Worm (Caenorhabditis elegans): ENCODE data around the gene Y39B6A.27.
A peak's percentile ranks its signal among the peaks of the same experiment; 100 is the strongest.

Y39B6A.27 gene

ce11 chrV:19076835-19077234 lies 45.3 kb downstream of the Y39B6A.27 start:
- TF ChIP-seq snpc-4 (tag; optimal IDR thresholded peaks at IDR 0.05), result no peak
- no peak for TF ChIP-seq unc-120 (tag; optimal IDR thresholded peaks at IDR 0.05; ENCODE audit: poor library complexity, severe bottlenecking)
- TF ChIP-seq elt-1 (tag; optimal IDR thresholded peaks at IDR 0.05; ENCODE audit: borderline replicate concordance, insufficient read depth), result no peak
- TF ChIP-seq nhr-2 (tag; optimal IDR thresholded peaks at IDR 0.05), result no peak
- no peak for TF ChIP-seq ces-1 (GFP tag; optimal IDR thresholded peaks at IDR 0.05)
- no peak for TF ChIP-seq zip-8 (tag; optimal IDR thresholded peaks at IDR 0.05)
- no peak for TF ChIP-seq ceh-39 (tag; optimal IDR thresholded peaks at IDR 0.05)
- no peak for TF ChIP-seq cnd-1 (tag; optimal IDR thresholded peaks at IDR 0.05)
- no peak for TF ChIP-seq M03D4.4 (tag; optimal IDR thresholded peaks at IDR 0.05)
- TF ChIP-seq nhr-76 (tag; optimal IDR thresholded peaks at IDR 0.05), result no peak
- no peak for TF ChIP-seq drap-1 (GFP tag; optimal IDR thresholded peaks at IDR 0.05)
- TF ChIP-seq mep-1 (tag; optimal IDR thresholded peaks at IDR 0.05), result no peak

- TF ChIP-seq pha-4 (tag; optimal IDR thresholded peaks at IDR 0.05), result no peak
- peak; percentile 31 for TF ChIP-seq drap-1 (GFP tag; optimal IDR thresholded peaks at IDR 0.05)
These were observed 51.0 kb downstream of the Y39B6A.27 start, which contains the start of gene nhr-95 for ce11 chrV:19082541-19082940. Gene nhr-95 (minus strand): TSS chrV:19082641.

ce11 chrV:19083789-19084188 lies 52.2 kb downstream of the Y39B6A.27 start:
- TF ChIP-seq ceh-39 (tag; optimal IDR thresholded peaks at IDR 0.05), result no peak
- no peak for TF ChIP-seq unc-62 (GFP tag; optimal IDR thresholded peaks at IDR 0.05)
- no peak for TF ChIP-seq ceh-43 (GFP tag; optimal IDR thresholded peaks at IDR 0.05)
- no peak for TF ChIP-seq ztf-11 (tag; optimal IDR thresholded peaks at IDR 0.05)
- TF ChIP-seq elt-3 (tag; optimal IDR thresholded peaks at IDR 0.05), result no peak
